Worm (Caenorhabditis elegans) whole organism, L4/young adult: ENCODE results near the gene Y5F2A.4.
A peak's percentile ranks its signal among the peaks of the same experiment; 100 is the strongest.

Experiments used
- W03F9.2 ChIP-seq: fragments of 150-350 bp; optimal IDR thresholded peaks from 2 replicates; lab custom pipeline; 2014; ENCODE audit warnings: missing biosample characterization, missing genetic modification characterization
- dao-5 ChIP-seq: sonication (generic microtip); optimal IDR thresholded peaks from 2 replicates; lab custom pipeline; 2016; ENCODE audit warnings: missing genotype, missing genetic modification characterization, moderate library complexity, missing compliant biosample characterization
- him-1 ChIP-seq: sonication (generic microtip); optimal IDR thresholded peaks from 2 replicates; lab custom pipeline; 2016; ENCODE audit warnings: missing genotype, missing genetic modification reagents, missing genetic modification characterization, missing compliant biosample characterization

ce11 chrIV:11082789-11083235 lies 4.4 kb upstream of the Y5F2A.4 start:
- TF ChIP-seq W03F9.2 (tag; lab: Kevin White, UChicago) (peak; percentile 70), him-1 (tag; lab: Kevin White, UChicago) (peak; percentile 90), dao-5 (peak; percentile 52)
